Worm (Caenorhabditis elegans): Measurements from ENCODE around the gene srd-36.

Gene srd-36

DNA sequence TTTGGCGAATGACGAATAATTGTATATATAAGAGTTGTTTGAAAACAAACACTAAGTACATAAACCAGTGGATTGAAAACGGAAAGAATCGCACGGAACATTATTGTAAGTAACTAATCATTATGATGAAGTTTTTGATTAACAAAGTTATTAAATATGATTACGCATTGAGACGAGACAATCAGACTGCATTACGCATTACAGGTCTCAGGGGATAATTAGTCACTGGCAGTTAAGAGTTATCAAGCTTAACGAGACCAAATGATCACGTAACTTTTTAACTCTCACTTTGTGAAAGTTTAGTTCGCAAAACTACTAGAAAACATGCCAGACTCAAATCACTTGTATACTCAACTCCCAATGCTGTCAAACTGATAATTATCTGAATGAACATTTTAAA lies 8.8 kb upstream of the srd-36 start, which contains the start of gene srd-42:
TSS of gene srd-42 (minus strand) at position 101 of the 400 bp plus-strand sequence.
- TF ChIP-seq ceh-36 (tag; optimal IDR thresholded peaks at IDR 0.05) (no peak), F13C5.2 (tag; optimal IDR thresholded peaks at IDR 0.05) (no peak)

DNA sequence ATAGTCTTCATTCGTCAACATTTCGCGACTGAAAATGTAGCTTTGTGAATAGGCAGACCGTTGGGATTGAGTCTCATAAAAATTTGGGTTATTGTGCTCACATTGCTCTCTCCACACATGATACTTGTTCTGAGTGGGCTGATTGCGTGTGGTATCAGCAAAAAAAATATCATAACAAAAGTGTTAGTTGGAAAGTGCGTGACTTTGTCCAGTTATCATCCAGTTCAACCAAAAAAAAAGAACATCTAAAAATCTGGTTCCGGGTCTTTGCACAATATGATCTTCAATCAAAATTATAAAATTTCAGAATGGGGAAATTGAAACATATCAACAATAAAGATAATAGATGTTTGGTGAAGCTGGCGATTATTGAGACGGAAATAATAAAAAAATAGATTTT lies 5.9 kb upstream of the srd-36 start, which contains the start of gene srd-39:
TSS of gene srd-39 (minus strand) at position 101 of the 400 bp plus-strand sequence.
- no peak for TF ChIP-seq ets-7 (tag; optimal IDR thresholded peaks at IDR 0.05)
- no peak for TF ChIP-seq tbx-37 (GFP tag; conservative IDR thresholded peaks at IDR 0.05)
- no peak for TF ChIP-seq ceh-13 (GFP tag; optimal IDR thresholded peaks at IDR 0.05)
- TF ChIP-seq tra-4 (tag; optimal IDR thresholded peaks at IDR 0.05): no peak
- no peak for TF ChIP-seq hnd-1 (tag; optimal IDR thresholded peaks at IDR 0.05)
- TF ChIP-seq pes-1 (GFP tag; IDR thresholded peaks at IDR 0.05): no peak

- TF ChIP-seq pes-1 (GFP tag; IDR thresholded peaks at IDR 0.05) (no peak), ets-7 (tag; optimal IDR thresholded peaks at IDR 0.05) (no peak), scrt-1 (GFP tag; IDR thresholded peaks at IDR 0.05) (no peak), hmg-4 (GFP tag; optimal IDR thresholded peaks at IDR 0.05) (no peak), aly-1 (tag; optimal IDR thresholded peaks at IDR 0.05) (no peak)
Observed at ce11 chrX:13293023-13293422, 1.5 kb downstream of the srd-36 start.

ce11 chrX:13291506-13291905 lies 3.1 kb downstream of the srd-36 start, which contains the start of gene srd-38:
srd-38 (plus strand) TSS chrX:13291806.
- no peak for TF ChIP-seq hmbx-1 (tag; optimal IDR thresholded peaks at IDR 0.05)
- TF ChIP-seq hnd-1 (tag; optimal IDR thresholded peaks at IDR 0.05): no peak
- no peak for TF ChIP-seq B0310.2 (tag; optimal IDR thresholded peaks at IDR 0.05)
- no peak for TF ChIP-seq sea-1 (GFP tag; conservative IDR thresholded peaks at IDR 0.05)
- no peak for TF ChIP-seq ets-7 (tag; optimal IDR thresholded peaks at IDR 0.05)
- TF ChIP-seq flt-1 (GFP tag; IDR thresholded peaks at IDR 0.05): no peak
- no peak for TF ChIP-seq aly-1 (tag; optimal IDR thresholded peaks at IDR 0.05)
- no peak for TF ChIP-seq tbx-37 (GFP tag; conservative IDR thresholded peaks at IDR 0.05)
- no peak for TF ChIP-seq pes-1 (GFP tag; IDR thresholded peaks at IDR 0.05)
- TF ChIP-seq ama-1 (optimal IDR thresholded peaks at IDR 0.05): no peak
- TF ChIP-seq ceh-36 (tag; optimal IDR thresholded peaks at IDR 0.05): no peak
- no peak for TF ChIP-seq F13C5.2 (tag; optimal IDR thresholded peaks at IDR 0.05)
- no peak for TF ChIP-seq scrt-1 (GFP tag; IDR thresholded peaks at IDR 0.05)
- TF ChIP-seq ceh-13 (GFP tag; optimal IDR thresholded peaks at IDR 0.05): no peak
- no peak for TF ChIP-seq tbx-11 (GFP tag; IDR thresholded peaks at IDR 0.05)
- TF ChIP-seq tra-4 (tag; optimal IDR thresholded peaks at IDR 0.05): no peak
- TF ChIP-seq hmg-4 (GFP tag; optimal IDR thresholded peaks at IDR 0.05): no peak

ce11 chrX:13290531-13290930 lies 4.0 kb downstream of the srd-36 start, which contains the start of gene R04D3.3:
R04D3.3 (minus strand) TSS chrX:13290631.
- TF ChIP-seq F13C5.2 (tag; optimal IDR thresholded peaks at IDR 0.05) (no peak), flt-1 (GFP tag; IDR thresholded peaks at IDR 0.05) (no peak), ceh-36 (tag; optimal IDR thresholded peaks at IDR 0.05) (no peak), ama-1 (optimal IDR thresholded peaks at IDR 0.05) (no peak), hnd-1 (tag; optimal IDR thresholded peaks at IDR 0.05) (no peak), tra-4 (tag; optimal IDR thresholded peaks at IDR 0.05) (no peak), ets-7 (tag; optimal IDR thresholded peaks at IDR 0.05) (no peak), ceh-13 (GFP tag; optimal IDR thresholded peaks at IDR 0.05) (no peak), sea-1 (GFP tag; conservative IDR thresholded peaks at IDR 0.05) (no peak), aly-1 (tag; optimal IDR thresholded peaks at IDR 0.05) (no peak), hmbx-1 (tag; optimal IDR thresholded peaks at IDR 0.05) (no peak), tbx-11 (GFP tag; IDR thresholded peaks at IDR 0.05) (no peak), pes-1 (GFP tag; IDR thresholded peaks at IDR 0.05) (no peak), scrt-1 (GFP tag; IDR thresholded peaks at IDR 0.05) (no peak), tbx-37 (GFP tag; conservative IDR thresholded peaks at IDR 0.05) (no peak)

DNA sequence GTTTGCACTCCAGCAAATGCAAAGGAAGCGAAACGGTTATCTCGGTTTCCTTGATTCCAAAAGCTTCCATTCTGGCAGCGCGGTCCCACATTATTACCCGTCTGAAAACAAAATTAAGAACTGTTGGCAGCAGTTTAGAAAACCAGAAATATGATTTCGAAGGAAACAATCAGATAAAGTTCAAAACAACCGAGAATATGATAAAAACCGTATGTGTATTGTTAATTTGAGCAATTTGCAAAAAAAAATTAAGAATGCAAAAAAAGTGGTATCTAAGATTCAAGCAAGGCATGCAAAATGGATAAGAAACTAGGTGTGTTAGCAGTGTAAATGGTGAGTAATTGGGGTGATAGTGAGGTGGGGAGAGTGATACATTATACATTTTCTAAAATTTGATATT lies 5.9 kb downstream of the srd-36 start, which contains the start of gene R04D3.4:
TSS of gene R04D3.4 (minus strand) at position 101 of the 400 bp plus-strand sequence.
- TF ChIP-seq tbx-37 (GFP tag; conservative IDR thresholded peaks at IDR 0.05) (no peak), ceh-36 (tag; optimal IDR thresholded peaks at IDR 0.05) (no peak), tbx-11 (GFP tag; IDR thresholded peaks at IDR 0.05) (no peak), B0310.2 (tag; optimal IDR thresholded peaks at IDR 0.05) (no peak), pes-1 (GFP tag; IDR thresholded peaks at IDR 0.05) (no peak), hnd-1 (tag; optimal IDR thresholded peaks at IDR 0.05) (no peak)

DNA sequence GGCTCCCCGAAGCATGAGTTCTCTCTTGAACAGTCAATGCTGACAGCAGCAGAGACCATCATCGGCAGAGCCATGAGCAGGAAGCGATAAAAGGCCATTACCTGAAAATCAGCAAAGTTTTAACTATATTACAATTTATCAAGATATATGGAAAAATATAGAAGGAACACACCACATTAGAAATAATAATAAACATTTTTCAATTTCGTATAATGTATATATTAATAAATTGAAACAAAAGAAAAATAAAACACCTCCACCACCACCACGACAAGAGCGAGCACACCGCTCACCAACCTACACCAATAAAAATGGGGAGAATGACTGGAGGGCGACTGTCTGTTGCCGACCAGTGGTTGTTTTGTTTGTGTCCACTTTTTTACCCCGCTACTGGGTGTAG lies 8.0 kb downstream of the srd-36 start, which contains the start of gene R04D3.2:
TSS of gene R04D3.2 (minus strand) at position 101 of the 400 bp plus-strand sequence.
- TF ChIP-seq ama-1 (optimal IDR thresholded peaks at IDR 0.05): no peak
- TF ChIP-seq scrt-1 (GFP tag; IDR thresholded peaks at IDR 0.05): no peak
- no peak for TF ChIP-seq ceh-13 (GFP tag; optimal IDR thresholded peaks at IDR 0.05)
- TF ChIP-seq ets-7 (tag; optimal IDR thresholded peaks at IDR 0.05): no peak
- no peak for TF ChIP-seq flt-1 (GFP tag; IDR thresholded peaks at IDR 0.05)
- TF ChIP-seq F13C5.2 (tag; optimal IDR thresholded peaks at IDR 0.05): no peak
- no peak for TF ChIP-seq tbx-11 (GFP tag; IDR thresholded peaks at IDR 0.05)
- TF ChIP-seq tra-4 (tag; optimal IDR thresholded peaks at IDR 0.05): no peak
- no peak for TF ChIP-seq hnd-1 (tag; optimal IDR thresholded peaks at IDR 0.05)
- TF ChIP-seq hmg-4 (GFP tag; optimal IDR thresholded peaks at IDR 0.05): no peak
- TF ChIP-seq sea-1 (GFP tag; conservative IDR thresholded peaks at IDR 0.05): no peak
- TF ChIP-seq B0310.2 (tag; optimal IDR thresholded peaks at IDR 0.05): no peak
- TF ChIP-seq aly-1 (tag; optimal IDR thresholded peaks at IDR 0.05): no peak
- no peak for TF ChIP-seq tbx-37 (GFP tag; conservative IDR thresholded peaks at IDR 0.05)
- TF ChIP-seq hmbx-1 (tag; optimal IDR thresholded peaks at IDR 0.05): no peak
- no peak for TF ChIP-seq pes-1 (GFP tag; IDR thresholded peaks at IDR 0.05)

- TF ChIP-seq ets-7 (tag; optimal IDR thresholded peaks at IDR 0.05) (no peak), tbx-37 (GFP tag; conservative IDR thresholded peaks at IDR 0.05) (no peak), sea-1 (GFP tag; conservative IDR thresholded peaks at IDR 0.05) (no peak), F13C5.2 (tag; optimal IDR thresholded peaks at IDR 0.05) (no peak), aly-1 (tag; optimal IDR thresholded peaks at IDR 0.05) (no peak), tbx-11 (GFP tag; IDR thresholded peaks at IDR 0.05) (no peak), ceh-13 (GFP tag; optimal IDR thresholded peaks at IDR 0.05) (no peak), hmg-4 (GFP tag; optimal IDR thresholded peaks at IDR 0.05) (no peak), ceh-36 (tag; optimal IDR thresholded peaks at IDR 0.05) (no peak), hmbx-1 (tag; optimal IDR thresholded peaks at IDR 0.05) (no peak), scrt-1 (GFP tag; IDR thresholded peaks at IDR 0.05) (no peak), ama-1 (optimal IDR thresholded peaks at IDR 0.05) (no peak)
Observed at ce11 chrX:13284618-13285017, 10.0 kb downstream of the srd-36 start.
